Worm (Caenorhabditis elegans) whole organism, L3 larva: ENCODE results near the gene ctns-1.

Experiments
- R02D3.7 ChIP-seq: fragments of 150-350 bp; optimal IDR thresholded peaks from 2 replicates; lab custom pipeline; 2014; ENCODE audit warnings: missing biosample characterization, missing genetic modification characterization
- aly-2 ChIP-seq: fragments of 150-350 bp; optimal IDR thresholded peaks from 2 replicates; lab custom pipeline; 2014; ENCODE audit warnings: missing biosample characterization, missing genetic modification characterization
- ama-1 ChIP-seq: fragments of 150-350 bp; optimal IDR thresholded peaks from 2 replicates; lab custom pipeline; 2018
- ceh-16 ChIP-seq: sonication (generic microtip); optimal IDR thresholded peaks from 2 replicates; lab custom pipeline; 2017; ENCODE audit warnings: missing biosample characterization, missing genetic modification characterization
- ceh-28 ChIP-seq: fragments of 150-350 bp; optimal IDR thresholded peaks from 2 replicates; lab custom pipeline; 2014; ENCODE audit warnings: missing biosample characterization, missing genetic modification reagents, missing genetic modification characterization
- ceh-82 ChIP-seq: fragments of 150-350 bp; optimal IDR thresholded peaks from 2 replicates; lab custom pipeline; 2014; ENCODE audit warnings: missing biosample characterization, missing genetic modification characterization
- daf-12 ChIP-seq: fragments of 150-350 bp; optimal IDR thresholded peaks from 2 replicates; lab custom pipeline; 2014; ENCODE audit warnings: missing biosample characterization, missing genetic modification reagents, missing genetic modification characterization
- egl-27 ChIP-seq: sonication (generic microtip); optimal IDR thresholded peaks from 4 replicates; lab custom pipeline; 2017; ENCODE audit warnings: missing biosample characterization, missing genetic modification reagents, missing genetic modification characterization
- elt-1 ChIP-seq: fragments of 150-350 bp; optimal IDR thresholded peaks from 2 replicates; lab custom pipeline; 2014; ENCODE audit warnings: missing biosample characterization, missing genetic modification characterization
- elt-2 ChIP-seq: sonication (generic microtip); optimal IDR thresholded peaks from 2 replicates; lab custom pipeline; 2016; ENCODE audit warnings: missing genetic modification reagents, mild to moderate bottlenecking, missing genetic modification characterization, missing compliant biosample characterization
- elt-3 ChIP-seq, 3 experiments: fragments of 150-350 bp in 1 of 3; sonication (generic microtip) in 2 of 3; optimal IDR thresholded peaks; 2 replicates in 2 of 3; 4 replicates in 1 of 3; lab custom pipeline; 2014 to 2017; ENCODE audit warnings: missing biosample characterization in 3 of 3, missing genetic modification characterization in 3 of 3
- eor-1 ChIP-seq, 2 experiments: fragments of 150-350 bp; optimal IDR thresholded peaks; 2 replicates each; lab custom pipeline; 2014 to 2018; ENCODE audit warnings: missing biosample characterization in 2 of 2, missing genetic modification characterization in 2 of 2
- fkh-10 ChIP-seq: sonication (generic microtip); optimal IDR thresholded peaks from 2 replicates; lab custom pipeline; 2017; ENCODE audit warnings: missing biosample characterization, missing genetic modification reagents, missing genetic modification characterization
- hmg-11 ChIP-seq: sonication (generic microtip); optimal IDR thresholded peaks from 2 replicates; lab custom pipeline; 2016; ENCODE audit warnings: missing genetic modification characterization, missing compliant biosample characterization
- lin-15B ChIP-seq: fragments of 150-350 bp; optimal IDR thresholded peaks from 2 replicates; lab custom pipeline; 2014; ENCODE audit warnings: missing biosample characterization, missing genetic modification characterization
- lin-39 ChIP-seq: fragments of 150-350 bp; optimal IDR thresholded peaks from 2 replicates; lab custom pipeline; 2018; ENCODE audit warnings: missing biosample characterization, missing genetic modification reagents, missing genetic modification characterization
- mdl-1 ChIP-seq: fragments of 150-350 bp; optimal IDR thresholded peaks from 2 replicates; lab custom pipeline; 2014; ENCODE audit warnings: missing biosample characterization, missing genetic modification characterization
- mml-1 ChIP-seq: fragments of 150-350 bp; sonication (generic microtip); optimal IDR thresholded peaks from 3 replicates; lab custom pipeline; 2014; ENCODE audit warnings: missing biosample characterization, missing genetic modification characterization
- nfya-1 ChIP-seq: sonication (generic microtip); optimal IDR thresholded peaks from 2 replicates; lab custom pipeline; 2017; ENCODE audit warnings: missing genetic modification characterization, mild to moderate bottlenecking, missing compliant biosample characterization, antibody characterized with exemption, moderate library complexity; ENCODE audit not compliant: insufficient read depth
- nhr-11 ChIP-seq: fragments of 150-350 bp; optimal IDR thresholded peaks from 2 replicates; lab custom pipeline; 2014; ENCODE audit warnings: missing biosample characterization, missing genetic modification characterization
- nhr-12 ChIP-seq: fragments of 150-350 bp; optimal IDR thresholded peaks from 2 replicates; lab custom pipeline; 2014; ENCODE audit warnings: missing biosample characterization, missing genetic modification characterization
- nhr-23 ChIP-seq: fragments of 150-350 bp; optimal IDR thresholded peaks from 2 replicates; lab custom pipeline; 2014; ENCODE audit warnings: missing biosample characterization, missing genetic modification reagents, missing genetic modification characterization
- nhr-237 ChIP-seq: fragments of 150-350 bp; optimal IDR thresholded peaks from 2 replicates; lab custom pipeline; 2014; ENCODE audit warnings: missing biosample characterization, missing genetic modification characterization
- nhr-25 ChIP-seq: sonication (generic microtip); optimal IDR thresholded peaks from 2 replicates; lab custom pipeline; 2017; ENCODE audit warnings: missing biosample characterization, missing genetic modification characterization
- nhr-43 ChIP-seq: sonication (generic microtip); optimal IDR thresholded peaks from 2 replicates; lab custom pipeline; 2016; ENCODE audit warnings: mild to moderate bottlenecking, missing genetic modification characterization, missing compliant biosample characterization; ENCODE audit not compliant: poor library complexity, severe bottlenecking
- nhr-76 ChIP-seq: fragments of 150-350 bp; sonication (generic microtip); optimal IDR thresholded peaks from 5 replicates; lab custom pipeline; 2014; ENCODE audit warnings: missing biosample characterization, missing genetic modification characterization
- nhr-77 ChIP-seq: fragments of 150-350 bp; optimal IDR thresholded peaks from 2 replicates; lab custom pipeline; 2014; ENCODE audit warnings: missing biosample characterization, missing genetic modification characterization
- pha-4 ChIP-seq: fragments of 150-350 bp; optimal IDR thresholded peaks from 2 replicates; lab custom pipeline; 2014; ENCODE audit warnings: missing biosample characterization, missing genetic modification reagents, missing genetic modification characterization
- pqm-1 ChIP-seq: fragments of 150-350 bp; optimal IDR thresholded peaks from 2 replicates; lab custom pipeline; 2017; ENCODE audit warnings: missing biosample characterization, missing genetic modification characterization, inconsistent platforms
- sea-2 ChIP-seq: fragments of 150-350 bp; sonication (generic microtip); optimal IDR thresholded peaks from 4 replicates; lab custom pipeline; 2014; ENCODE audit warnings: missing biosample characterization, missing genetic modification reagents, missing genetic modification characterization
- tbx-2 ChIP-seq: sonication (generic microtip); optimal IDR thresholded peaks from 2 replicates; lab custom pipeline; 2016; ENCODE audit warnings: mild to moderate bottlenecking, missing genetic modification characterization, missing compliant biosample characterization
- unc-39 ChIP-seq: sonication (generic microtip); optimal IDR thresholded peaks from 4 replicates; lab custom pipeline; 2017; ENCODE audit warnings: missing biosample characterization, missing genetic modification characterization
- unc-62 ChIP-seq: fragments of 150-350 bp; sonication (generic microtip); optimal IDR thresholded peaks from 4 replicates; lab custom pipeline; 2014; ENCODE audit warnings: missing biosample characterization, missing genetic modification reagents, missing genetic modification characterization
- zag-1 ChIP-seq: fragments of 150-350 bp; optimal IDR thresholded peaks from 2 replicates; lab custom pipeline; 2014; ENCODE audit warnings: missing biosample characterization, missing genetic modification characterization
- ztf-11 ChIP-seq: fragments of 150-350 bp; optimal IDR thresholded peaks from 2 replicates; lab custom pipeline; 2014; ENCODE audit warnings: missing biosample characterization, missing genetic modification characterization

The ctns-1 gene

ce11 chrII:8104998-8105397 is 31.7 kb downstream of the ctns-1 start, which contains the start of gene sfxn-5:
Gene sfxn-5 (minus strand): TSS chrII:8105052.
- TF ChIP-seq unc-62 (no peak), nhr-12 (tag; lab: Kevin White, UChicago) (no peak), mdl-1 (tag; lab: Kevin White, UChicago) (no peak), nhr-237 (tag; lab: Kevin White, UChicago) (no peak), ceh-16 (tag; lab: Kevin White, UChicago) (no peak), ama-1 (no peak), sea-2 (no peak), fkh-10 (GFP tag; lab: Kevin White, UChicago) (no peak), pqm-1 (tag; lab: Kevin White, UChicago) (no peak), elt-2 (tag; lab: Kevin White, UChicago) (peak; percentile 17), nfya-1 (peak; percentile 33), nhr-76 (no peak)

- no peak for TF ChIP-seq sea-2
- no peak for TF ChIP-seq zag-1
- TF ChIP-seq nfya-1 = no peak
- TF ChIP-seq tbx-2 (tag; lab: Kevin White, UChicago) = no peak
- no peak for TF ChIP-seq mml-1 (tag; lab: Kevin White, UChicago)
- TF ChIP-seq pha-4 (tag; lab: Kevin White, UChicago) = no peak
These were observed 34.7 kb downstream of the ctns-1 start, which contains the start of gene sre-2 for ce11 chrII:8102041-8102440. Gene sre-2 (minus strand): TSS chrII:8102141.

ce11 chrII:8099212-8099784 is 37.4 kb downstream of the ctns-1 start:
- TF ChIP-seq lin-15B (tag; lab: Kevin White, UChicago) (no peak), nhr-23 (tag; lab: Kevin White, UChicago) (peak; percentile 23), unc-39 (tag; lab: Kevin White, UChicago) (no peak), nhr-25 (tag; lab: Kevin White, UChicago) (peak; percentile 66)

- no peak for TF ChIP-seq ceh-82 (tag; lab: Kevin White, UChicago)
- TF ChIP-seq nhr-25 (tag; lab: Kevin White, UChicago) = peak; percentile 41
- no peak for TF ChIP-seq eor-1 (tag; optimal IDR thresholded peaks at IDR 0.05; lab: Kevin White, UChicago)
- no peak for TF ChIP-seq nhr-43 (tag; lab: Kevin White, UChicago)
These were observed 42.8 kb downstream of the ctns-1 start for ce11 chrII:8093914-8094313.

ce11 chrII:8093283-8093682 is 43.4 kb downstream of the ctns-1 start:
- TF ChIP-seq nhr-77 (tag; lab: Kevin White, UChicago) (no peak), nhr-11 (tag; lab: Kevin White, UChicago) (no peak), pha-4 (tag; lab: Kevin White, UChicago) (no peak), elt-1 (no peak), lin-39 (no peak), daf-12 (tag; lab: Kevin White, UChicago) (no peak), nhr-12 (tag; lab: Kevin White, UChicago) (no peak), ama-1 (no peak), unc-39 (tag; lab: Kevin White, UChicago) (no peak), fkh-10 (GFP tag; lab: Kevin White, UChicago) (no peak), hmg-11 (no peak), mdl-1 (tag; lab: Kevin White, UChicago) (no peak)

ce11 chrII:8092537-8092936 is 44.2 kb downstream of the ctns-1 start, which contains the start of gene ltd-1:
Gene ltd-1 (minus strand): TSS chrII:8092754.
- TF ChIP-seq mdl-1 (tag; lab: Kevin White, UChicago) (no peak), nhr-25 (tag; lab: Kevin White, UChicago) (no peak), ceh-16 (tag; lab: Kevin White, UChicago) (no peak), eor-1 (tag; optimal IDR thresholded peaks at IDR 0.05; lab: Kevin White, UChicago) (no peak), lin-39 (no peak), tbx-2 (tag; lab: Kevin White, UChicago) (no peak), nhr-43 (tag; lab: Kevin White, UChicago) (no peak), egl-27 (tag; lab: Kevin White, UChicago) (no peak), daf-12 (tag; lab: Kevin White, UChicago) (no peak), unc-62 (no peak), hmg-11 (no peak), ceh-28 (tag; lab: Kevin White, UChicago) (no peak), aly-2 (no peak), R02D3.7 (tag; lab: Kevin White, UChicago) (no peak), ztf-11 (tag; lab: Kevin White, UChicago) (no peak), ama-1 (no peak), elt-3 (tag; optimal IDR thresholded peaks at IDR 0.05; lab: Kevin White, UChicago) (no peak)
